Fruit fly (Drosophila melanogaster): ENCODE data around the gene Ptpmeg.

Ptpmeg gene

dm6 chr3L:342839-343238 lies 14.9 kb downstream of the Ptpmeg start, which contains the start of gene mthl10 (continued):
- no peak for TF ChIP-seq sens (GFP tag)
- no peak for TF ChIP-seq Kr (GFP tag; optimal IDR thresholded peaks at IDR 0.05)
- TF ChIP-seq sd (tag; optimal IDR thresholded peaks at IDR 0.05) = peak; percentile 81
- TF ChIP-seq tin (GFP tag; optimal IDR thresholded peaks at IDR 0.05) = no peak
- 0 out of 2 replicates have a peak, but pooled peaks have one; percentile 16 for TF ChIP-seq CG4360 (GFP tag; IDR thresholded peaks at IDR 0.05)
- peak; percentile 4 for TF ChIP-seq BEAF-32 (GFP tag; optimal IDR thresholded peaks at IDR 0.05)
- TF ChIP-seq gfzf (GFP tag; optimal IDR thresholded peaks at IDR 0.05) = peak; percentile 35
- no peak for TF ChIP-seq CG13424 (tag; optimal IDR thresholded peaks at IDR 0.05)
- peak; percentile 33 for TF ChIP-seq lbe (GFP tag; optimal IDR thresholded peaks at IDR 0.05)
- TF ChIP-seq Bgb (GFP tag; IDR thresholded peaks at IDR 0.05; ENCODE audit: partially characterized antibody) = peak; percentile 13; the same call in 1 of the 2 replicates
- TF ChIP-seq Ptx1 (GFP tag; IDR thresholded peaks at IDR 0.05) = no peak
- peak; percentile 39 for TF ChIP-seq Med (GFP tag)
- peak; percentile 29 for TF ChIP-seq pzg (GFP tag; optimal IDR thresholded peaks at IDR 0.05)
- peak; percentile 20 for TF ChIP-seq Nf-YB (GFP tag; optimal IDR thresholded peaks at IDR 0.05)
- TF ChIP-seq pita (GFP tag; optimal IDR thresholded peaks at IDR 0.05) = peak; percentile 59
- peak; percentile 64; the same call in 1 of the 3 replicates for TF ChIP-seq CG2199 (GFP tag; IDR thresholded peaks at IDR 0.05)
- TF ChIP-seq HmgZ (tag; optimal IDR thresholded peaks at IDR 0.05) = peak; percentile 59
- TF ChIP-seq Hmr (GFP tag; optimal IDR thresholded peaks at IDR 0.05) = peak; percentile 52
- no peak for TF ChIP-seq dm (GFP tag; optimal IDR thresholded peaks at IDR 0.05)
- TF ChIP-seq knrl (GFP tag; IDR thresholded peaks at IDR 0.05; ENCODE audit: partially characterized antibody) = no peak
- no peak for TF ChIP-seq shn (GFP tag; optimal IDR thresholded peaks at IDR 0.05)
- no peak for TF ChIP-seq sob (GFP tag; IDR thresholded peaks at IDR 0.05)
- TF ChIP-seq CG4820 (GFP tag; optimal IDR thresholded peaks at IDR 0.05) = no peak
- TF ChIP-seq gcm2 (GFP tag; optimal IDR thresholded peaks at IDR 0.05) = no peak
- peak; percentile 10 for TF ChIP-seq CG12659 (GFP tag; optimal IDR thresholded peaks at IDR 0.05)
- TF ChIP-seq CG11695 (GFP tag; IDR thresholded peaks at IDR 0.05) = no peak
- TF ChIP-seq CG3838 (GFP tag; optimal IDR thresholded peaks at IDR 0.05) = no peak
- TF ChIP-seq Myb (GFP tag; optimal IDR thresholded peaks at IDR 0.05) = peak; percentile 13
- peak in 1 of 2 experiments; percentile 98 for TF ChIP-seq Hr78 (GFP tag; optimal IDR thresholded peaks at IDR 0.05)
- no peak for TF ChIP-seq pho (GFP tag; optimal IDR thresholded peaks at IDR 0.05)
- no peak for TF ChIP-seq tgo (GFP tag; IDR thresholded peaks at IDR 0.05)
- no peak for TF ChIP-seq CG7928 (GFP tag; optimal IDR thresholded peaks at IDR 0.05)
- TF ChIP-seq Drgx (GFP tag; IDR thresholded peaks at IDR 0.05) = no peak
- TF ChIP-seq CG15601 (tag; optimal IDR thresholded peaks at IDR 0.05) = peak; percentile 80
- no peak for TF ChIP-seq caup (GFP tag; optimal IDR thresholded peaks at IDR 0.05; ENCODE audit: severe bottlenecking)
- TF ChIP-seq CG34224 (GFP tag; IDR thresholded peaks at IDR 0.05; ENCODE audit: partially characterized antibody) = no peak
- peak; percentile 24 for TF ChIP-seq Dp (GFP tag; optimal IDR thresholded peaks at IDR 0.05)
- no peak for TF ChIP-seq CG30431 (GFP tag; optimal IDR thresholded peaks at IDR 0.05)
- no peak for TF ChIP-seq gt (GFP tag; IDR thresholded peaks at IDR 0.05)
- no peak for TF ChIP-seq D19A (tag; optimal IDR thresholded peaks at IDR 0.05)
- no peak for TF ChIP-seq CG7963 (GFP tag; IDR thresholded peaks at IDR 0.05; ENCODE audit: partially characterized antibody)
- no peak for TF ChIP-seq Elba2 (GFP tag; optimal IDR thresholded peaks at IDR 0.05)
- no peak for TF ChIP-seq tll (GFP tag; optimal IDR thresholded peaks at IDR 0.05)
- no peak for TF ChIP-seq CrebB (tag; optimal IDR thresholded peaks at IDR 0.05)

Measured in whole organism, embryonic.